Worm (Caenorhabditis elegans) whole organism, midembryonic: ENCODE results near the gene frm-2.

Experiments
- T22C8.4 ChIP-seq: fragments of 200-800 bp; sonication (Bioruptor generic); IDR thresholded peaks from 2 replicates; pipeline ENCODE4 v1.3.6; 2022; ENCODE audit warnings: missing genetic modification characterization, missing compliant biosample characterization
- cog-1 ChIP-seq: sonication (generic microtip); optimal IDR thresholded peaks from 2 replicates; lab custom pipeline; 2016; ENCODE audit warnings: missing genetic modification characterization, missing compliant biosample characterization
- flt-1 ChIP-seq: fragments of 200-800 bp; sonication (Bioruptor generic); IDR thresholded peaks from 2 replicates; pipeline ENCODE4 v1.3.6; 2022; ENCODE audit warnings: missing genetic modification characterization, missing compliant biosample characterization
- klf-2 ChIP-seq: fragments of 200-800 bp; sonication (Bioruptor generic); conservative IDR thresholded peaks from 2 replicates; pipeline ENCODE4 v1.3.6; 2022; ENCODE audit warnings: missing genetic modification reagents, missing genetic modification characterization, missing compliant biosample characterization
- med-1 ChIP-seq: sonication (generic microtip); optimal IDR thresholded peaks from 2 replicates; lab custom pipeline; 2017; ENCODE audit warnings: missing genetic modification characterization, mild to moderate bottlenecking, missing compliant biosample characterization, antibody characterized with exemption, missing genetic modification reagents; ENCODE audit not compliant: insufficient read depth
- ref-1 ChIP-seq: fragments of 200-800 bp; sonication (Bioruptor generic); conservative IDR thresholded peaks from 2 replicates; pipeline ENCODE4 v1.3.6; 2022; ENCODE audit warnings: missing genetic modification reagents, missing genetic modification characterization, missing compliant biosample characterization
- tab-1 ChIP-seq: fragments of 200-800 bp; sonication (Bioruptor generic); IDR thresholded peaks from 2 replicates; pipeline ENCODE4 v1.3.6; 2022; ENCODE audit warnings: missing genetic modification characterization, missing compliant biosample characterization
- ztf-23 ChIP-seq: fragments of 200-800 bp; sonication (Bioruptor generic); IDR thresholded peaks from 2 replicates; pipeline ENCODE4 v1.3.6; 2022; ENCODE audit warnings: missing genetic modification reagents, missing genetic modification characterization, missing compliant biosample characterization
- ztf-29 ChIP-seq: fragments of 200-800 bp; sonication (Bioruptor generic); IDR thresholded peaks from 2 replicates; pipeline ENCODE4 v1.3.6; 2022; ENCODE audit warnings: missing genetic modification reagents, missing genetic modification characterization, missing compliant biosample characterization

frm-2 gene

DNA sequence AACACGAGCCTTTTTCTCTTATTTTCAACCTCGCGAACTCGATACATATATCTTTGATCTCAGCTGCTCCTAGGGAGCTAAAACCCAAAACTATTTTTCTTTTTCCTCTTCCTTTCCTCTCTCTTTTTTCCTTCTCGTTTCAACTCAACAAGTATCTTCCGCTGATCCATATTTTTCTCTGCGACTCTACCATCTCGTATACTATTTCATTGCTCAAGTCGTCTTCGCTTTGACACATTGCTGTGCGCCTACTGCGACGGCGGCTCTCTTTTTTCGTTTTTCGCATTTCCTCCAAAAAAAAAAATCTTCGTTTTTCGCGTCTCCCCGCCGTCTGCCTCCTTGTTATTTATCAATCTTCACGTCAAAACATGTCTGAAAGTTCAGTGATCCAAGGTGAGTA lies 32.1 kb downstream of the frm-2 start:
- TF ChIP-seq tab-1 (GFP tag; lab: Robert Waterston, UW) (no peak), ref-1 (GFP tag; lab: Robert Waterston, UW) (no peak), flt-1 (GFP tag; lab: Robert Waterston, UW) (no peak), ztf-23 (GFP tag; lab: Robert Waterston, UW) (no peak), klf-2 (GFP tag; lab: Robert Waterston, UW) (no peak), cog-1 (tag; lab: Kevin White, UChicago) (no peak), ztf-29 (no peak), T22C8.4 (GFP tag; lab: Robert Waterston, UW) (no peak), med-1 (GFP tag; lab: Kevin White, UChicago) (no peak)

DNA sequence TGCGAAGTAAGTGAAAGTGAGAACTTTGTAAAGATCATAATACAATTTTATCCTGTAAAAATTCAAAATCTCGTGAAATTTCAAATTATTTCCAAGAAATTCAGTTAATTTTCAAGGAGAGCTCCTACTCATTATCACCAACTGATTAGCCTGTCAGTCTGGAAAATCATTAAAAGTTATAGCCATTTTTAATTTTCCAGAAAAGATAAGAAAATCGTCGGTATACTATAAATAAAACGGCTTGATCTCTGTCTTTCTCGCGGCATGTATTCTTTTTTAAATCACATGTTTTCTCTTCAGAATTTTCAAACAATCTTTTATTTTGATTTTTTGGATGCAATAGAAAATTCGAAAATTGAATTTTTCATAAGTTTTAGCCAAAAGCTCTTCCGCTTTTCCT lies 32.9 kb downstream of the frm-2 start:
- no peak for TF ChIP-seq ref-1 (GFP tag; lab: Robert Waterston, UW)
- no peak for TF ChIP-seq T22C8.4 (GFP tag; lab: Robert Waterston, UW)
- TF ChIP-seq ztf-29, result no peak
- no peak for TF ChIP-seq flt-1 (GFP tag; lab: Robert Waterston, UW)
- TF ChIP-seq ztf-23 (GFP tag; lab: Robert Waterston, UW), result no peak
- TF ChIP-seq cog-1 (tag; lab: Kevin White, UChicago), result no peak
- no peak for TF ChIP-seq klf-2 (GFP tag; lab: Robert Waterston, UW)
- TF ChIP-seq med-1 (GFP tag; lab: Kevin White, UChicago), result no peak
- TF ChIP-seq tab-1 (GFP tag; lab: Robert Waterston, UW), result no peak

DNA sequence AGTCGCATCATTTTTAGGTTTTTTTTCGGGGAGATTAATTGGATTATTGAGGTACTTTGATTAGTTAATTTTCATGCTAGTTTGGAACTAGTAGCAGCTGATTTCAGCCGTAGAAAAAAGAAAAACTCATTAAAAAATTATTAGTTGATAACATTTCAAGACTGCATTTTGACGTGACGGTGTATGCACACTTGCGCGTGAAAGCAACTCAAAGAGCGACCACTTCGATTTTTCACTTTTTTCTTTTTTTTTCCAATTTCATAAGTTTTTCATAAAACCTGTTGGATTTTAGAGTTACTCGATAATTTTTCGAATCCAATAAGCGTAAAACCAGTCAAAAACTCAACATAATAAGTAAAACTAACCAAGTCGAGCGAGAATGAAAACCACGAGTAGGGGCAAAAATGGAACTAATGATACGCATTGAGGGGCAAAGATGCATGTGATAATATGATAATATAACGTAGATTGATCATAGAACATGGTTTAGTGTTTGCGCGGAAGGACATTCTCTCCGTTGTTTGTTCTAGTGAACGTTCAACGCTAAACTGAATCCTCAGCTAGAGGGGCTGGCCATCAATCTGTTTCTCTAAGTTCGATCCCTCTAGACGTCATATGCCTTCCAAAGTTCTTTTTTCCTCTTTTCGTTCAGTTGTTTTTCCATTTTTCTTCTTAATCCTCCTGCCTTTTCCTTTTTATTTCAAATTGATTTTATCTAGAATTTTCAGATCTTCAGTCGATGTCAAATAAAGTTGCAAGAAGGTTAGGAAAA lies 33.6 kb downstream of the frm-2 start, which contains the start of the genes F25B5.6 and F25B5.3:
F25B5.6 (minus strand) TSS at position 572 of the 772 bp plus-strand sequence.
F25B5.3 (plus strand) TSS at position 722 of the 772 bp plus-strand sequence.
- TF ChIP-seq cog-1 (tag; lab: Kevin White, UChicago), result no peak
- no peak for TF ChIP-seq T22C8.4 (GFP tag; lab: Robert Waterston, UW)

DNA sequence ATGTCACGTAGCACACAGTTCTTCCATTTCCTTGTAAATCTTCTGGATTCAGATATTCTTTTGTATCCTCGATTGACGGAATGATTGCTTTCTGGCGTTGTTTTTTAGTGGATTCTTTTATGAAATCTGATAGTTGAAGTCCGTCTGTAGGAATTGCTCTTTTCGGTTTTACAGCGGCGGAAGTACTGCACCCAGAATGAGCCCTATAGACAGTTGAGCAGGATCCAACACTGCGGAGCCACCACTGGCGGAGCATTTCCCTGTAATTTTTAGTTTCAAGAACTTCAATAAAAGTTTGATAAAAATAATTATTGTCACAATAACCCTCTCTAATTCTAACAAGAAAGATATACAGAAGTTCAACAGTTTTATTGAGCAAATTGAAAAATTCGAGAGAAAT lies 36.1 kb downstream of the frm-2 start, which contains the start of gene F25B5.5:
F25B5.5 (minus strand) TSS at position 260 of the 400 bp plus-strand sequence.
- no peak for TF ChIP-seq T22C8.4 (GFP tag; lab: Robert Waterston, UW)
- no peak for TF ChIP-seq flt-1 (GFP tag; lab: Robert Waterston, UW)
- no peak for TF ChIP-seq ztf-23 (GFP tag; lab: Robert Waterston, UW)
- no peak for TF ChIP-seq ref-1 (GFP tag; lab: Robert Waterston, UW)
- no peak for TF ChIP-seq cog-1 (tag; lab: Kevin White, UChicago)
- TF ChIP-seq med-1 (GFP tag; lab: Kevin White, UChicago), result no peak
- no peak for TF ChIP-seq tab-1 (GFP tag; lab: Robert Waterston, UW)
- no peak for TF ChIP-seq ztf-29
- TF ChIP-seq klf-2 (GFP tag; lab: Robert Waterston, UW), result no peak

DNA sequence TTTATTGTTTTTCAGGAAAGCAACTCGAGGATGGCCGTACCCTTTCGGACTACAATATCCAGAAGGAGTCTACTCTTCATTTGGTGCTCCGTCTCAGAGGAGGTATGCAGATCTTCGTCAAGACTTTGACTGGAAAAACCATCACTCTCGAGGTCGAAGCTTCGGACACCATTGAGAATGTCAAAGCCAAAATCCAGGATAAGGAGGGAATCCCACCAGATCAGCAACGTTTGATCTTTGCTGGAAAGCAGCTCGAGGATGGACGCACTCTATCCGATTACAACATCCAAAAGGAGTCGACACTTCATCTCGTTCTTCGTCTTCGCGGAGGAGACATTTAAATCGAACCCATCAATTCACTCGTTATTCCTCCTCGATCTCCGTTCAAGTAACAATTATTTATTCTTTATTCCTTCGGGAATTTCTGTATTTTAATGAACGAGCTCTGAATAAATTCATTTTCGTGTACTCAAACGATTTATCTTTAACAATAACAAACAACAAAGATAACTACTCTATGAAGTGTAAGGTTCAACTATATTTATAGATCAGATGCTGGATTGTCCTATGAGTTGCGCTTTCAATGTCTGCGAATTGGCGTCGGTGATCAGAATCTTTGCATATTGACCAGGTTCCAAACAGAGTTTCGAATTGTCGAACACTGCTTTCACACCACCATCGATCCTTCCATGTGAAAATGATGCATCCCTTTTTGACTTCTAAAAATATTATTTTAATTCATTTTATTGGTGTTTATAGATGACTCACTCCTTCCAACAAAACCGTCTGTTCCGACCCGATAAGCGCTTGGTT lies 38.4 kb downstream of the frm-2 start:
- TF ChIP-seq ztf-29 (no peak), ztf-23 (GFP tag; lab: Robert Waterston, UW) (no peak), med-1 (GFP tag; lab: Kevin White, UChicago) (no peak), T22C8.4 (GFP tag; lab: Robert Waterston, UW) (0 out of 2 replicates have a peak, but pooled peaks have one; percentile 7), tab-1 (GFP tag; lab: Robert Waterston, UW) (0 out of 2 replicates have a peak, but pooled peaks have one; percentile 20), klf-2 (GFP tag; lab: Robert Waterston, UW) (no peak), ref-1 (GFP tag; lab: Robert Waterston, UW) (no peak), cog-1 (tag; lab: Kevin White, UChicago) (no peak), flt-1 (GFP tag; lab: Robert Waterston, UW) (no peak)

DNA sequence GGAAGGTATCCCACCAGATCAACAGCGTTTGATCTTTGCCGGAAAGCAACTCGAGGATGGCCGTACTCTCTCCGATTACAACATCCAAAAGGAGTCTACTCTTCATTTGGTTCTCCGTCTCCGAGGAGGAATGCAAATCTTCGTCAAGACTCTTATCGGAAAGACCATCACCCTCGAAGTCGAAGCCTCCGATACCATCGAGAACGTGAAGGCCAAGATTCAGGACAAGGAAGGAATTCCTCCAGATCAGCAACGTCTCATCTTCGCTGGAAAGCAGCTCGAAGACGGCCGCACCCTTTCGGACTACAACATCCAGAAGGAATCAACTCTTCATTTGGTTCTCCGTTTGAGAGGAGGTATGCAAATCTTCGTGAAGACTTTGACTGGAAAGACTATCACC lies 39.8 kb downstream of the frm-2 start:
- TF ChIP-seq ztf-29, result no peak
- TF ChIP-seq flt-1 (GFP tag; lab: Robert Waterston, UW), result no peak
- TF ChIP-seq cog-1 (tag; lab: Kevin White, UChicago), result no peak
- no peak for TF ChIP-seq ztf-23 (GFP tag; lab: Robert Waterston, UW)
- TF ChIP-seq tab-1 (GFP tag; lab: Robert Waterston, UW), result no peak
- no peak for TF ChIP-seq ref-1 (GFP tag; lab: Robert Waterston, UW)
- TF ChIP-seq med-1 (GFP tag; lab: Kevin White, UChicago), result no peak
- TF ChIP-seq klf-2 (GFP tag; lab: Robert Waterston, UW), result no peak
- no peak for TF ChIP-seq T22C8.4 (GFP tag; lab: Robert Waterston, UW)

DNA sequence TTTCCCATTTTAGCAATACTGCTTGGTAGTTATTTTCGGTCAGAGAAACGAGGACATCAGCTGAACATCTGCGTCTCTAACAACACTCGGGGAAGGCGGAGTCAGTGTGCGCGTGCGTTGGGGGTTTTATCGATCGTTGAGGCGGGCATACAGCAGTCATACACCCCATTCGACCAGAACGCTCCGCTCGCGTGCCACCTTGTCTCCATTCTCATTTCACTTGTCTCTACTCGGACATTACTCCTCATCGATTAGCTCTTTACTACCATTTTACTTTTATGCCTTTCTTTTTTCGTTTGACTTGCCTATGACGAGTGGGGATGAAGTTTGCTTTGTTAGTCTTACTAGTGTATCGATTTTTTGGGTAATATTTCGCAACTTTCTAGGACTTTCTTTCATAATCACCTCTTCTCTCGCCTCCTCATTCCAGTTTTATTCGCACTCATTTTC lies 41.4 kb downstream of the frm-2 start:
- TF ChIP-seq ztf-29 (no peak), T22C8.4 (GFP tag; lab: Robert Waterston, UW) (peak; percentile 92), cog-1 (tag; lab: Kevin White, UChicago) (no peak), klf-2 (GFP tag; lab: Robert Waterston, UW) (no peak), ztf-23 (GFP tag; lab: Robert Waterston, UW) (0 out of 2 replicates have a peak, but pooled peaks have one; percentile 19), tab-1 (GFP tag; lab: Robert Waterston, UW) (no peak), ref-1 (GFP tag; lab: Robert Waterston, UW) (no peak), med-1 (GFP tag; lab: Kevin White, UChicago) (no peak), flt-1 (GFP tag; lab: Robert Waterston, UW) (peak; percentile 68; the same call in 1 of the 2 replicates)
